Worm (Caenorhabditis elegans): ENCODE data around the gene jbts-14.
A peak's percentile ranks its signal among the peaks of the same experiment; 100 is the strongest.

Gene jbts-14

ce11 chrX:8718153-8718552 lies 14.0 kb downstream of the jbts-14 start:
- TF ChIP-seq cebp-1 (GFP tag; IDR thresholded peaks at IDR 0.05) (no peak), cebp-1 (tag; optimal IDR thresholded peaks at IDR 0.05) (peak; percentile 7), chd-7 (tag; optimal IDR thresholded peaks at IDR 0.05) (no peak), madf-6 (GFP tag; IDR thresholded peaks at IDR 0.05) (no peak), T26A5.8 (tag; optimal IDR thresholded peaks at IDR 0.05) (no peak), let-526 (GFP tag; IDR thresholded peaks at IDR 0.05) (0 out of 2 replicates have a peak, but pooled peaks have one; percentile 63), B0035.1 (tag; optimal IDR thresholded peaks at IDR 0.05) (no peak), Y79H2A.3 (GFP tag; conservative IDR thresholded peaks at IDR 0.05) (0 out of 2 replicates have a peak, but pooled peaks have one; percentile 30), lin-35 (GFP tag; optimal IDR thresholded peaks at IDR 0.05) (no peak), ztf-6 (GFP tag; IDR thresholded peaks at IDR 0.05) (no peak), Y56A3A.18 (GFP tag; IDR thresholded peaks at IDR 0.05) (0 out of 2 replicates have a peak, but pooled peaks have one; percentile 33), sdz-38 (tag; optimal IDR thresholded peaks at IDR 0.05) (no peak), rec-8 (tag; optimal IDR thresholded peaks at IDR 0.05) (no peak), ztf-18 (tag; optimal IDR thresholded peaks at IDR 0.05) (no peak)

ce11 chrX:8718856-8719255 lies 14.8 kb downstream of the jbts-14 start, which contains the start of gene F53A9.8:
Gene F53A9.8, minus strand, starts transcription at chrX:8718904.
- TF ChIP-seq B0019.2 (GFP tag; conservative IDR thresholded peaks at IDR 0.05) (no peak), mxl-1 (tag; optimal IDR thresholded peaks at IDR 0.05) (no peak), nhr-80 (tag; optimal IDR thresholded peaks at IDR 0.05) (peak; percentile 21), lsl-1 (GFP tag; optimal IDR thresholded peaks at IDR 0.05) (no peak), bed-2 (GFP tag; IDR thresholded peaks at IDR 0.05) (no peak), attf-5 (GFP tag; optimal IDR thresholded peaks at IDR 0.05) (no peak), F57C9.4 (tag; optimal IDR thresholded peaks at IDR 0.05) (no peak), dox-1 (GFP tag; IDR thresholded peaks at IDR 0.05) (0 out of 2 replicates have a peak, but pooled peaks have one; percentile 9), sptf-2 (GFP tag; optimal IDR thresholded peaks at IDR 0.05) (no peak), ccch-3 (GFP tag; optimal IDR thresholded peaks at IDR 0.05) (no peak), ztf-22 (GFP tag; optimal IDR thresholded peaks at IDR 0.05) (peak; percentile 28), nfya-2 (GFP tag; IDR thresholded peaks at IDR 0.05) (no peak), cebp-1 (GFP tag; IDR thresholded peaks at IDR 0.05) (no peak), cebp-1 (tag; optimal IDR thresholded peaks at IDR 0.05) (peak; percentile 7), F52B5.7 (tag; optimal IDR thresholded peaks at IDR 0.05) (no peak), attf-6 (GFP tag; IDR thresholded peaks at IDR 0.05) (no peak), snpc-3.4 (tag; optimal IDR thresholded peaks at IDR 0.05) (no peak), ztf-3 (GFP tag; optimal IDR thresholded peaks at IDR 0.05) (no peak), madf-10 (tag; optimal IDR thresholded peaks at IDR 0.05) (no peak), ceh-58 (GFP tag; IDR thresholded peaks at IDR 0.05) (no peak), atf-7 (tag; optimal IDR thresholded peaks at IDR 0.05) (no peak), rpc-1 (optimal IDR thresholded peaks at IDR 0.05) (no peak), rpc-1 (tag; optimal IDR thresholded peaks at IDR 0.05) (no peak), fkh-3 (tag; optimal IDR thresholded peaks at IDR 0.05) (no peak), pbrm-1 (GFP tag; IDR thresholded peaks at IDR 0.05) (no peak), hrde-1 (tag; optimal IDR thresholded peaks at IDR 0.05; ENCODE audit: borderline replicate concordance) (no peak), die-1 (tag; optimal IDR thresholded peaks at IDR 0.05) (no peak), lsy-27 (tag; optimal IDR thresholded peaks at IDR 0.05; ENCODE audit: borderline replicate concordance, insufficient read depth) (no peak), mes-4 (tag; optimal IDR thresholded peaks at IDR 0.05) (no peak), nhr-120 (GFP tag; IDR thresholded peaks at IDR 0.05) (0 out of 2 replicates have a peak, but pooled peaks have one; percentile 1), nhr-179 (tag; optimal IDR thresholded peaks at IDR 0.05) (no peak), ets-4 (GFP tag; optimal IDR thresholded peaks at IDR 0.05) (no peak)
